Fruit fly (Drosophila melanogaster) whole organism, wandering third instar larva: ENCODE results near the gene Stat92E.

ENCODE experiments used
- Vsx2 ChIP-seq: fragments of 200-300, 225-300 bp; sonication (Bioruptor generic); optimal IDR thresholded peaks from 2 replicates; lab custom pipeline; 2018; ENCODE audit warnings: missing biosample characterization, missing genetic modification characterization; ENCODE audit not compliant: partially characterized antibody
- br ChIP-seq: fragments of 200-800 bp; sonication (Bioruptor generic); optimal IDR thresholded peaks from 2 replicates; lab custom pipeline; 2016; ENCODE audit warnings: missing biosample characterization, missing genetic modification characterization

- TF ChIP-seq br: no peak
- TF ChIP-seq Vsx2 (GFP tag; lab: Kevin White, UChicago): peak; percentile 89
Observed at dm6 chr3R:20592517-20593462, 40.7 kb upstream of the Stat92E start, which contains the start of the genes Pus1 and bon.
